Worm (Caenorhabditis elegans): ENCODE results near the gene unc-3.

Gene unc-3

DNA sequence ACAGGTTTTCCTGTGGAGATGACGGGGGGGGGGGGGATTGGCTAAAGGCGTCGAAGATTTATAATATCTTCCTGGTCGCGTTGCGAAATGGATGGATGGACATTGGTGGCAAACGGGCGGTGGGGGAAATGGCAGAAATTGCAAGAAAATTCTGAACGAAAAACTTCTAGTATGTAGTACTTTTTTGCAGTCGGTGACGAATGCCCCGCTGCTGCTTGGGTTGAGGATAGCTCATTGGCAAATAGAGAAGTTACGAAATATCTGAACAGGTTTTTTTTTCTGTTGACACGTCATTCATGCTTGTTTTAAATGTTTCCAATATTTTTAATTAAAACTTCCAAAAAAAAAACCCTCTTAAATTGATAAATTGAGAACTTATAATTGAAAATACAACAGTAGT lies 46.2 kb downstream of the unc-3 start:
- TF ChIP-seq mdl-1 (tag; optimal IDR thresholded peaks at IDR 0.05) (no peak), lin-13 (GFP tag; optimal IDR thresholded peaks at IDR 0.05) (peak; percentile 13)

ce11 chrX:14824490-14825050 lies 51.2 kb downstream of the unc-3 start, which contains the start of gene mbk-1:
TSS of gene mbk-1 (minus strand) at chrX:14824540.
- TF ChIP-seq nhr-129 (tag; optimal IDR thresholded peaks at IDR 0.05) (peak; percentile 53), dmd-4 (tag; optimal IDR thresholded peaks at IDR 0.05) (no peak), nhr-237 (tag; optimal IDR thresholded peaks at IDR 0.05) (no peak), ceh-82 (tag; optimal IDR thresholded peaks at IDR 0.05) (no peak), ztf-11 (tag; optimal IDR thresholded peaks at IDR 0.05) (no peak), skn-1 (tag; optimal IDR thresholded peaks at IDR 0.05) (no peak), lsy-2 (tag; optimal IDR thresholded peaks at IDR 0.05) (peak in 1 of 2 experiments; percentile 75), nhr-11 (tag; optimal IDR thresholded peaks at IDR 0.05) (no peak), snpc-4 (tag; optimal IDR thresholded peaks at IDR 0.05) (peak; percentile 12), gmeb-1 (tag; optimal IDR thresholded peaks at IDR 0.05) (peak; percentile 16), ztf-1 (GFP tag; conservative IDR thresholded peaks at IDR 0.05) (no peak), mbf-1 (tag; optimal IDR thresholded peaks at IDR 0.05) (no peak), sma-9 (GFP tag; optimal IDR thresholded peaks at IDR 0.05) (peak; percentile 78), sma-9 (tag; optimal IDR thresholded peaks at IDR 0.05) (no peak), lin-39 (tag; optimal IDR thresholded peaks at IDR 0.05) (no peak), unc-62 (GFP tag; optimal IDR thresholded peaks at IDR 0.05) (no peak), lin-13 (GFP tag; optimal IDR thresholded peaks at IDR 0.05) (peak; percentile 46), nhr-21 (tag; optimal IDR thresholded peaks at IDR 0.05) (peak; percentile 21), blmp-1 (tag; optimal IDR thresholded peaks at IDR 0.05; ENCODE audit: insufficient read depth) (peak; percentile 10), nhr-77 (tag; optimal IDR thresholded peaks at IDR 0.05) (no peak), elt-1 (tag; optimal IDR thresholded peaks at IDR 0.05) (no peak), R02D3.7 (tag; optimal IDR thresholded peaks at IDR 0.05) (no peak), unc-39 (tag; optimal IDR thresholded peaks at IDR 0.05) (no peak), zag-1 (tag; optimal IDR thresholded peaks at IDR 0.05) (peak; percentile 16), F13H6.1 (tag; optimal IDR thresholded peaks at IDR 0.05) (peak; percentile 77), nhr-10 (tag; optimal IDR thresholded peaks at IDR 0.05) (no peak), egl-27 (tag; optimal IDR thresholded peaks at IDR 0.05) (no peak), nhr-6 (tag; optimal IDR thresholded peaks at IDR 0.05) (peak; percentile 8), ceh-16 (tag; optimal IDR thresholded peaks at IDR 0.05) (peak; percentile 5), lin-11 (tag; optimal IDR thresholded peaks at IDR 0.05) (peak; percentile 78), sem-4 (tag; optimal IDR thresholded peaks at IDR 0.05) (peak; percentile 15), nhr-23 (tag; optimal IDR thresholded peaks at IDR 0.05) (no peak), nhr-25 (tag; optimal IDR thresholded peaks at IDR 0.05) (peak; percentile 77), crh-2 (tag; optimal IDR thresholded peaks at IDR 0.05) (peak; percentile 91), Y55F3AM.14 (GFP tag; optimal IDR thresholded peaks at IDR 0.05) (no peak), alr-1 (tag; optimal IDR thresholded peaks at IDR 0.05) (no peak), ama-1 (optimal IDR thresholded peaks at IDR 0.05) (no peak), elt-3 (tag; optimal IDR thresholded peaks at IDR 0.05) (no peak), C34F6.9 (tag; optimal IDR thresholded peaks at IDR 0.05) (peak; percentile 84), unc-55 (GFP tag; optimal IDR thresholded peaks at IDR 0.05) (peak; percentile 63), fos-1 (tag; optimal IDR thresholded peaks at IDR 0.05) (peak; percentile 86), peb-1 (tag; optimal IDR thresholded peaks at IDR 0.05) (no peak), aly-2 (tag; optimal IDR thresholded peaks at IDR 0.05) (no peak), nhr-12 (tag; optimal IDR thresholded peaks at IDR 0.05) (no peak), sma-3 (GFP tag; optimal IDR thresholded peaks at IDR 0.05) (peak; percentile 70), mab-5 (tag; optimal IDR thresholded peaks at IDR 0.05) (no peak), mdl-1 (tag; optimal IDR thresholded peaks at IDR 0.05) (peak; percentile 62 to 71), ztf-4 (tag; optimal IDR thresholded peaks at IDR 0.05) (no peak), ZK546.5 (tag; optimal IDR thresholded peaks at IDR 0.05) (no peak)
